Worm (Caenorhabditis elegans) whole organism, dauer: Measurements from ENCODE around the gene W08A12.3.

Source experiments
- unc-62 ChIP-seq: sonication (generic microtip); optimal IDR thresholded peaks from 2 replicates; lab custom pipeline; 2017; ENCODE audit warnings: missing biosample characterization, missing genetic modification reagents, missing genetic modification characterization

W08A12.3 gene

ce11 chrV:3716279-3716887, 33.7 kb downstream of the W08A12.3 start:
- no peak for TF ChIP-seq unc-62

DNA sequence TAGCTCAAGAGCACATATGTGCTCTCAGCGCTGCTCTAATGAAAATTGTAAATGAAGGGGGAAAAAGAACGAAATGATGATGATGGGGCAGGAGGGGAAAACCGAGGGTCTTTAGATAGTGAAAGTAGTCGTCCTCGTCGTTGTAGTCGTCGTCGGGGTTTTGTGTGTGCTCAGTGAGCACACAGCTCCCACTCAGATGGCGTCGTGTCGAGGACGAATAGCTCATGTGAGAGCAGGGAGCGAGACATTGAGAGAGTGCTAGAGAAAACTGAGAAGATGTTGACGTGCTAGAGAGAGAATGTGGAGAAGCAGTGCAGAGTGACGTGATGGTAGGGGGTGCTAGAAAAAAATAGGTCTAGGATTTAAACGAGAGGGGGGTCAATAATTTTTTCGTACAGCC, 35.1 kb downstream of the W08A12.3 start:
- TF ChIP-seq unc-62 = no peak

DNA sequence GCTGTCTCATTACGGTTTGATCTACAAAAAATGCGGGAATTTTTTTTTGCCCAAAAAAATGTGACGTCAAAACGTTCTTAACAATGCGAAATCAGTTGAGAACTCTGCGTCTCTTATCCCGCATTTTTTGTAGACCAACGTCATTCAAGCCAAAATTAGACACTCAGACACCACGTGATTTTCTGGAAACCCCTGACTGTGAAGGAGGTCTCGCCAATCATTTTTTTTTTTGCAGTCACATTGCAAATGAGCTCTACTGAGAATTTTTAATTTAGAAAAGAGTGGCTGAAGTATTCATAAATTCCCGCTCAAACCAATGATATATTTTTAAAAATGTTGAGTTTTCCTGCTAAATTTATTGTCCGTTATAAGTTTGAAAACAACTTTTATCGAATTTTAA, 35.9 kb downstream of the W08A12.3 start:
- TF ChIP-seq unc-62 = no peak

DNA sequence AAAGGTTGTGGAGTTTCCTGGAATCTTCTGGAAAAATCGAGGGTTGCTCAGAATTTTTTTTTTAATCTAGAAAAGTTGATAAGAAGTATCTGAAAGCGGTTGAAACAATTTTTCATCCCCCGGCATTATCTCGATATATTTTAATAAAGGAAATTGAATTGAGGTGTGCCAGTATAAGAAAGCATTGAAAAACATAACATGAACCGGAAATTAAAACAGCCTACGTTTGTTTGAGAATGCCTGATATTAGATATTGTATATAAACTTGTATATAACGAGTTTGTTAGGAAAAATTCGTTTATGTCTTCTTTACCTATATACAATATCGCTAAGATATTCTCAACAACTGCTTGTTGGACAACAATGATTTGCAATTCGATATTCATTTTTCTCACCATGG, 42.1 kb downstream of the W08A12.3 start, which contains the start of gene str-30:
Gene str-30 (plus strand): TSS at position 301 of the 400 bp plus-strand sequence.
- no peak for TF ChIP-seq unc-62
